Worm (Caenorhabditis elegans): ENCODE data around the gene Y57G11C.3.

Y57G11C.3 gene

ce11 chrIV:14792602-14793232, 24.7 kb downstream of the Y57G11C.3 start, which contains the start of gene gdi-1:
gdi-1 (minus strand) TSS chrIV:14792887.
- peak; percentile 4 for TF ChIP-seq nhr-23 (tag; optimal IDR thresholded peaks at IDR 0.05)
- TF ChIP-seq ama-1 (optimal IDR thresholded peaks at IDR 0.05): peak; percentile 79
- TF ChIP-seq daf-12 (tag; optimal IDR thresholded peaks at IDR 0.05): no peak
- no peak for TF ChIP-seq nhr-67 (tag; optimal IDR thresholded peaks at IDR 0.05)
- TF ChIP-seq snpc-4 (tag; optimal IDR thresholded peaks at IDR 0.05): no peak

- TF ChIP-seq egl-5 (tag; optimal IDR thresholded peaks at IDR 0.05): no peak
- TF ChIP-seq elt-2 (tag; optimal IDR thresholded peaks at IDR 0.05): peak; percentile 45
- no peak for TF ChIP-seq tbx-2 (tag; optimal IDR thresholded peaks at IDR 0.05)
- TF ChIP-seq nhr-237 (tag; optimal IDR thresholded peaks at IDR 0.05): no peak
- TF ChIP-seq zag-1 (tag; optimal IDR thresholded peaks at IDR 0.05): no peak
- no peak for TF ChIP-seq ZK546.5 (tag; optimal IDR thresholded peaks at IDR 0.05)
- TF ChIP-seq fkh-10 (GFP tag; optimal IDR thresholded peaks at IDR 0.05): no peak
- no peak for TF ChIP-seq nhr-28 (tag; optimal IDR thresholded peaks at IDR 0.05)
- no peak for TF ChIP-seq unc-39 (tag; optimal IDR thresholded peaks at IDR 0.05)
- TF ChIP-seq pha-4 (tag; optimal IDR thresholded peaks at IDR 0.05): peak; percentile 60
- TF ChIP-seq fos-1 (tag; optimal IDR thresholded peaks at IDR 0.05): no peak
- peak; percentile 71 for TF ChIP-seq nfya-1 (tag; optimal IDR thresholded peaks at IDR 0.05; ENCODE audit: insufficient read depth)
- no peak for TF ChIP-seq skn-1 (tag; optimal IDR thresholded peaks at IDR 0.05)
- TF ChIP-seq ztf-4 (tag; optimal IDR thresholded peaks at IDR 0.05): peak; percentile 28
- TF ChIP-seq R02D3.7 (tag; optimal IDR thresholded peaks at IDR 0.05): peak; percentile 24
- no peak for TF ChIP-seq ceh-16 (tag; optimal IDR thresholded peaks at IDR 0.05)
- no peak for TF ChIP-seq nhr-77 (tag; optimal IDR thresholded peaks at IDR 0.05)
- TF ChIP-seq unc-62 (GFP tag; optimal IDR thresholded peaks at IDR 0.05): no peak
- peak; percentile 23 for TF ChIP-seq mdl-1 (tag; optimal IDR thresholded peaks at IDR 0.05)
- TF ChIP-seq hmg-11 (tag; optimal IDR thresholded peaks at IDR 0.05): peak; percentile 48
- TF ChIP-seq lin-15B (tag; optimal IDR thresholded peaks at IDR 0.05): peak; percentile 17
- no peak for TF ChIP-seq nhr-67 (tag; optimal IDR thresholded peaks at IDR 0.05)
- TF ChIP-seq aly-2 (tag; optimal IDR thresholded peaks at IDR 0.05): no peak
- TF ChIP-seq ceh-82 (tag; optimal IDR thresholded peaks at IDR 0.05): no peak
- TF ChIP-seq lsy-12 (tag; optimal IDR thresholded peaks at IDR 0.05): peak; percentile 59
- no peak for TF ChIP-seq snpc-4 (tag; optimal IDR thresholded peaks at IDR 0.05)
- no peak for TF ChIP-seq ceh-9 (tag; optimal IDR thresholded peaks at IDR 0.05)
- TF ChIP-seq ztf-11 (tag; optimal IDR thresholded peaks at IDR 0.05): no peak
- TF ChIP-seq jun-1 (tag; optimal IDR thresholded peaks at IDR 0.05): peak; percentile 21
- no peak for TF ChIP-seq mml-1 (tag; optimal IDR thresholded peaks at IDR 0.05)
- peak; percentile 97 for TF ChIP-seq sea-2 (GFP tag; optimal IDR thresholded peaks at IDR 0.05)
- peak; percentile 12 for TF ChIP-seq nhr-43 (tag; optimal IDR thresholded peaks at IDR 0.05; ENCODE audit: poor library complexity, severe bottlenecking)
- TF ChIP-seq ama-1 (optimal IDR thresholded peaks at IDR 0.05): peak; percentile 55
- no peak for TF ChIP-seq egl-27 (tag; optimal IDR thresholded peaks at IDR 0.05)
- TF ChIP-seq nhr-76 (tag; optimal IDR thresholded peaks at IDR 0.05): no peak
- TF ChIP-seq eor-1 (tag; optimal IDR thresholded peaks at IDR 0.05): no peak
- no peak for TF ChIP-seq daf-12 (tag; optimal IDR thresholded peaks at IDR 0.05)
- TF ChIP-seq ceh-28 (tag; optimal IDR thresholded peaks at IDR 0.05): peak; percentile 70
- peak; percentile 17 for TF ChIP-seq pqm-1 (tag; optimal IDR thresholded peaks at IDR 0.05)
- TF ChIP-seq nhr-12 (tag; optimal IDR thresholded peaks at IDR 0.05): no peak
- TF ChIP-seq elt-1 (tag; optimal IDR thresholded peaks at IDR 0.05): peak; percentile 5
- no peak for TF ChIP-seq nhr-11 (tag; optimal IDR thresholded peaks at IDR 0.05)
- TF ChIP-seq elt-3 (tag; optimal IDR thresholded peaks at IDR 0.05): no peak
- TF ChIP-seq fkh-2 (tag; optimal IDR thresholded peaks at IDR 0.05): no peak
- peak; percentile 43 for TF ChIP-seq nhr-23 (tag; optimal IDR thresholded peaks at IDR 0.05)
- peak; percentile 75 for TF ChIP-seq nhr-25 (tag; optimal IDR thresholded peaks at IDR 0.05)
- TF ChIP-seq lin-39 (tag; optimal IDR thresholded peaks at IDR 0.05): peak; percentile 15
Observed at ce11 chrIV:14793900-14794624, 26.1 kb downstream of the Y57G11C.3 start.
